Fruit fly (Drosophila melanogaster): ENCODE measurements around the gene Jon99Cii.
A peak's percentile ranks its signal among the peaks of the same experiment; 100 is the strongest.
"Not testable (repeated sequence)": the region's sequence is repeated elsewhere in the genome, so short reads cannot be mapped to it uniquely, and the experiment has no call there.

Gene Jon99Cii

dm6 chr3R:29924515-29924914, at the start of gene Jon99Cii:
Jon99Cii (minus strand) TSS chr3R:29924615.
- not testable (repeated sequence) for TF ChIP-seq CG8478, CTCF (optimal IDR thresholded peaks at IDR 0.05)

dm6 chr3R:29969347-29969746, 44.9 kb upstream of the Jon99Cii start, which contains the start of gene TkR99D:
TkR99D (minus strand) TSS chr3R:29969447.
- TF ChIP-seq CG8478 (optimal IDR thresholded peaks at IDR 0.05), result no peak
- TF ChIP-seq CTCF (optimal IDR thresholded peaks at IDR 0.05), result no peak

dm6 chr3R:29963102-29963501, 38.7 kb upstream of the Jon99Cii start:
- no peak for TF ChIP-seq CG8478 (optimal IDR thresholded peaks at IDR 0.05)
- TF ChIP-seq CTCF (optimal IDR thresholded peaks at IDR 0.05), result no peak

dm6 chr3R:29959329-29959728, 34.9 kb upstream of the Jon99Cii start:
- no peak for TF ChIP-seq CG8478 (optimal IDR thresholded peaks at IDR 0.05)
- TF ChIP-seq CTCF (optimal IDR thresholded peaks at IDR 0.05), result no peak

dm6 chr3R:29935756-29936155, 11.3 kb upstream of the Jon99Cii start, which contains the start of the genes eIF2Balpha and Vps13B:
eIF2Balpha (minus strand) TSS chr3R:29935888.
Vps13B (plus strand) TSS chr3R:29935978.
- TF ChIP-seq CTCF (optimal IDR thresholded peaks at IDR 0.05), result no peak
- no peak for TF ChIP-seq CG8478 (optimal IDR thresholded peaks at IDR 0.05)

- TF ChIP-seq CTCF (optimal IDR thresholded peaks at IDR 0.05) (no peak), CG8478 (optimal IDR thresholded peaks at IDR 0.05) (no peak)
These were observed 8.6 kb upstream of the Jon99Cii start, which contains the start of the genes Cog7, CG42557 and CG42558 for dm6 chr3R:29933007-29933464. Cog7 (minus strand) TSS chr3R:29933057. CG42557 (plus strand) TSS chr3R:29933287. CG42558 (plus strand) TSS chr3R:29933287.

dm6 chr3R:29930286-29930685, 5.9 kb upstream of the Jon99Cii start, which contains the start of gene alpha-Man-Ic:
alpha-Man-Ic (minus strand) TSS chr3R:29930386.
- no peak for TF ChIP-seq CTCF (optimal IDR thresholded peaks at IDR 0.05)
- no peak for TF ChIP-seq CG8478 (optimal IDR thresholded peaks at IDR 0.05)

dm6 chr3R:29926955-29927354, 2.5 kb upstream of the Jon99Cii start, which contains the start of gene CG15522:
CG15522 (plus strand) TSS chr3R:29927255.
- no peak for TF ChIP-seq CTCF (optimal IDR thresholded peaks at IDR 0.05)
- TF ChIP-seq CG8478 (optimal IDR thresholded peaks at IDR 0.05), result no peak

- TF ChIP-seq CG8478 (optimal IDR thresholded peaks at IDR 0.05) (no peak), CTCF (optimal IDR thresholded peaks at IDR 0.05) (no peak)
These were observed 1.7 kb upstream of the Jon99Cii start, which contains the start of gene Jon99Ci for dm6 chr3R:29926089-29926488. Jon99Ci (minus strand) TSS chr3R:29926189.

- TF ChIP-seq CTCF, CG8478 (optimal IDR thresholded peaks at IDR 0.05): not testable (repeated sequence)
These were observed 2.5 kb downstream of the Jon99Cii start, which contains the start of gene Jon99Ciii for dm6 chr3R:29921916-29922315. Jon99Ciii (plus strand) TSS chr3R:29922216.

- TF ChIP-seq CTCF (optimal IDR thresholded peaks at IDR 0.05), result no peak
- TF ChIP-seq CG8478 (optimal IDR thresholded peaks at IDR 0.05), result no peak
These were observed 4.2 kb downstream of the Jon99Cii start, which contains the start of gene trp for dm6 chr3R:29920189-29920588. trp (minus strand) TSS chr3R:29920289.

dm6 chr3R:29914246-29914645, 10.2 kb downstream of the Jon99Cii start, which contains the start of gene Capa:
Capa (minus strand) TSS chr3R:29914346.
- TF ChIP-seq CG8478 (optimal IDR thresholded peaks at IDR 0.05) (no peak), CTCF (optimal IDR thresholded peaks at IDR 0.05) (no peak)

- TF ChIP-seq CG8478 (optimal IDR thresholded peaks at IDR 0.05) (no peak), CTCF (optimal IDR thresholded peaks at IDR 0.05) (no peak)
These were observed 16.7 kb downstream of the Jon99Cii start, which contains the start of gene CG31036 for dm6 chr3R:29907601-29908175. CG31036 (plus strand) TSS chr3R:29908107.

dm6 chr3R:29905164-29905563, 19.3 kb downstream of the Jon99Cii start, which contains the start of gene CG15515:
CG15515 (plus strand) TSS chr3R:29905464.
- no peak for TF ChIP-seq CTCF (optimal IDR thresholded peaks at IDR 0.05)
- no peak for TF ChIP-seq CG8478 (optimal IDR thresholded peaks at IDR 0.05)

- no peak for TF ChIP-seq CG8478 (optimal IDR thresholded peaks at IDR 0.05)
- peak; percentile 65 to 89 for TF ChIP-seq CTCF (optimal IDR thresholded peaks at IDR 0.05)
These were observed 20.5 kb downstream of the Jon99Cii start, which contains the start of gene CG15517 for dm6 chr3R:29903775-29904356. CG15517 (minus strand) TSS chr3R:29903825.

Data from S2 (cell line).